Worm (Caenorhabditis elegans): ENCODE data around the gene C14C10.2.
A peak's percentile ranks its signal among the peaks of the same experiment; 100 is the strongest.

Gene C14C10.2

DNA sequence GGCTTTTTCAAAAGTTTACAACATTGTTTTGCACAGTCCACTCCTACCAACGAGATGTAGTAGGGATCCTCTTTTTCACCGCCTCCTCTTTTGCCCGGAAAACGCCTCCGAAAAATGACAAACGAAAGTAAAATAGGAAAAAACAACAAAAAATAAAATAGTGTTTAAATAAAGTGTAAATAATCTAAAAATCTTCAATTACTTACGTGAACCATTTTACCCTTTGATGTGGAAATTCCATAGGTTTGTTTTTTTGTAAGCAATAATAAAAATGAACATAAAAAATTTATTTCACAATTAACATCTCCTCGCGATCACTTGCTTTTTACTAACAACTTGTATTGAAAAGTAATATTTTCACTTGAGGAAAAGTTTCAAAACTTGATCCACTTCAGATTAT, 4.2 kb downstream of the C14C10.2 start, which contains the start of gene C14C10.1:
Gene C14C10.1, plus strand, starts transcription at position 301 of the 400 bp plus-strand sequence.
- no peak for TF ChIP-seq ceh-24 (tag; optimal IDR thresholded peaks at IDR 0.05)
- TF ChIP-seq madf-2 (tag; optimal IDR thresholded peaks at IDR 0.05): no peak
- no peak for TF ChIP-seq zip-5 (tag; optimal IDR thresholded peaks at IDR 0.05)
- no peak for TF ChIP-seq ceh-2 (tag; optimal IDR thresholded peaks at IDR 0.05)
- TF ChIP-seq ceh-19 (GFP tag; optimal IDR thresholded peaks at IDR 0.05): no peak
- no peak for TF ChIP-seq fkh-10 (GFP tag; optimal IDR thresholded peaks at IDR 0.05)
- no peak for TF ChIP-seq ahr-1 (tag; optimal IDR thresholded peaks at IDR 0.05)
- TF ChIP-seq lin-11 (tag; optimal IDR thresholded peaks at IDR 0.05): no peak
- no peak for TF ChIP-seq hlh-15 (tag; optimal IDR thresholded peaks at IDR 0.05)
- no peak for TF ChIP-seq dmd-4 (tag; optimal IDR thresholded peaks at IDR 0.05; ENCODE audit: borderline replicate concordance)
- no peak for TF ChIP-seq unc-42 (tag; optimal IDR thresholded peaks at IDR 0.05)
- no peak for TF ChIP-seq ceh-14 (tag; optimal IDR thresholded peaks at IDR 0.05)
- no peak for TF ChIP-seq pax-1 (tag; optimal IDR thresholded peaks at IDR 0.05)
- no peak for TF ChIP-seq F13H6.1 (tag; optimal IDR thresholded peaks at IDR 0.05)
- no peak for TF ChIP-seq ama-1 (optimal IDR thresholded peaks at IDR 0.05)
- TF ChIP-seq ceh-22 (tag; optimal IDR thresholded peaks at IDR 0.05): no peak

ce11 chrV:12586793-12587192, 5.5 kb downstream of the C14C10.2 start:
- no peak for TF ChIP-seq eyg-1 (tag; optimal IDR thresholded peaks at IDR 0.05)
- no peak for TF ChIP-seq odd-2 (tag; optimal IDR thresholded peaks at IDR 0.05)
- TF ChIP-seq che-1 (tag; optimal IDR thresholded peaks at IDR 0.05): no peak
- TF ChIP-seq fkh-6 (tag; optimal IDR thresholded peaks at IDR 0.05): no peak
- no peak for TF ChIP-seq hlh-6 (tag; optimal IDR thresholded peaks at IDR 0.05)
- no peak for TF ChIP-seq hlh-30 (tag; optimal IDR thresholded peaks at IDR 0.05; ENCODE audit: insufficient read depth)
- no peak for TF ChIP-seq sdc-2 (tag; optimal IDR thresholded peaks at IDR 0.05)
- no peak for TF ChIP-seq ceh-18 (tag; optimal IDR thresholded peaks at IDR 0.05)
- no peak for TF ChIP-seq ceh-19 (GFP tag; optimal IDR thresholded peaks at IDR 0.05)
- TF ChIP-seq hlh-13 (GFP tag; optimal IDR thresholded peaks at IDR 0.05): no peak
- TF ChIP-seq ceh-30 (tag; optimal IDR thresholded peaks at IDR 0.05): no peak
- TF ChIP-seq tbx-2 (tag; optimal IDR thresholded peaks at IDR 0.05): no peak
- TF ChIP-seq ets-4 (tag; optimal IDR thresholded peaks at IDR 0.05): no peak
- TF ChIP-seq lim-6 (tag; optimal IDR thresholded peaks at IDR 0.05): no peak
- TF ChIP-seq unc-42 (tag; optimal IDR thresholded peaks at IDR 0.05): no peak
- no peak for TF ChIP-seq ref-2 (tag; optimal IDR thresholded peaks at IDR 0.05)
- TF ChIP-seq unc-86 (tag; optimal IDR thresholded peaks at IDR 0.05): no peak

- TF ChIP-seq ref-2 (tag; optimal IDR thresholded peaks at IDR 0.05) (no peak), ceh-6 (GFP tag; optimal IDR thresholded peaks at IDR 0.05) (no peak), ets-4 (tag; optimal IDR thresholded peaks at IDR 0.05) (no peak), sox-4 (tag; optimal IDR thresholded peaks at IDR 0.05) (no peak), eyg-1 (tag; optimal IDR thresholded peaks at IDR 0.05) (no peak), ceh-2 (tag; optimal IDR thresholded peaks at IDR 0.05) (no peak), elt-4 (tag; optimal IDR thresholded peaks at IDR 0.05) (no peak), ceh-22 (tag; optimal IDR thresholded peaks at IDR 0.05) (no peak), K02D7.2 (tag; optimal IDR thresholded peaks at IDR 0.05) (no peak), npax-4 (tag; optimal IDR thresholded peaks at IDR 0.05) (no peak), unc-42 (tag; optimal IDR thresholded peaks at IDR 0.05) (no peak)
Observed at ce11 chrV:12584771-12585170, 7.5 kb downstream of the C14C10.2 start.

DNA sequence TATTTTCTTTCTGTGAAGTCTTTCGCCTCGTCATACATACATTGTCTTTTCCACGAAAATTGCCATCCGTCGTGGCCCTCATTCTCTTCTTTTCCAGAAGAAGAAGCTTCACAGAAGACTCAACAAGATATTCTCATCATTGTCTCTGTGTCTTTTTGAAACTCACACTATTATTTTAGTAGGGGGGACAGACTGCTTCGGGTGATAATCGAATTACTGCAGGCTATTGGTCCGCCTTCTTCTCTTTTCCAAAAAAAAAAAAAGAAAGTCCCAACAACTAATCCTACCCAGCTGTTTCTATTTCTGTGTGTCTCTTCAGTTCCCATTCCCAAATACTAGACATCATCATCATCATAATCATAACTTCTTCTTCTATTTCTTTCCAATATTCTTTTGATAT, 8.9 kb downstream of the C14C10.2 start:
- TF ChIP-seq unc-42 (tag; optimal IDR thresholded peaks at IDR 0.05): peak; percentile 89
- no peak for TF ChIP-seq pqm-1 (tag; optimal IDR thresholded peaks at IDR 0.05)

DNA sequence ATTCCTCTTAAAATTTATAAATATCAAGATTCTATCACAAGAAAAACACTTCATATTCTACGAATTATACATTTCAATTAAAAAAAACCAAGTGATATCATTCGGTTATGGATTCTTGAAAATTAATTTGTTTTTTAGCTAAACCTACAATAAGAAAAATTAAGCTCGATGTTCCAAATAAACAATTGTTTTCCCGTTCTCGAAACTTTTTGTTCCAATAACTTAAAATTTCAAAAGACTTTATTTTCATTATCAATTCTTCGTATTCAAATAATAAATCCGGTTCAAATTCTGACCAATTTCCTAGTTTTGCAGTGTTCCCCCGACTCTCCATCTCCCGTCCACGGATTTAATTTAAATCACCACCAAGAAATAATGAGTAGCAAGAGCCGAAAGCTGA, 13.0 kb downstream of the C14C10.2 start, which contains the start of gene E02A10.3:
Gene E02A10.3, plus strand, starts transcription at position 301 of the 400 bp plus-strand sequence.
- TF ChIP-seq nfya-1 (tag; optimal IDR thresholded peaks at IDR 0.05) (no peak), ceh-22 (tag; optimal IDR thresholded peaks at IDR 0.05) (no peak), syd-9 (tag; optimal IDR thresholded peaks at IDR 0.05) (no peak), hlh-30 (tag; optimal IDR thresholded peaks at IDR 0.05; ENCODE audit: insufficient read depth) (no peak), sox-2 (GFP tag; IDR thresholded peaks at IDR 0.05) (no peak), Y22D7AL.16 (tag; optimal IDR thresholded peaks at IDR 0.05) (no peak), K02D7.2 (tag; optimal IDR thresholded peaks at IDR 0.05) (no peak), dmd-4 (tag; optimal IDR thresholded peaks at IDR 0.05; ENCODE audit: borderline replicate concordance) (no peak), C08G9.2 (tag; optimal IDR thresholded peaks at IDR 0.05) (no peak), ceh-6 (GFP tag; optimal IDR thresholded peaks at IDR 0.05) (no peak), C38D4.7 (GFP tag; optimal IDR thresholded peaks at IDR 0.05) (no peak), gmeb-2 (tag; optimal IDR thresholded peaks at IDR 0.05) (no peak), hlh-13 (GFP tag; optimal IDR thresholded peaks at IDR 0.05) (no peak), ceh-30 (tag; optimal IDR thresholded peaks at IDR 0.05) (no peak), pha-2 (tag; optimal IDR thresholded peaks at IDR 0.05) (no peak)
